Worm (Caenorhabditis elegans): Measurements from ENCODE around the gene aars-1.
A peak's percentile ranks its signal among the peaks of the same experiment; 100 is the strongest.

The aars-1 gene

DNA sequence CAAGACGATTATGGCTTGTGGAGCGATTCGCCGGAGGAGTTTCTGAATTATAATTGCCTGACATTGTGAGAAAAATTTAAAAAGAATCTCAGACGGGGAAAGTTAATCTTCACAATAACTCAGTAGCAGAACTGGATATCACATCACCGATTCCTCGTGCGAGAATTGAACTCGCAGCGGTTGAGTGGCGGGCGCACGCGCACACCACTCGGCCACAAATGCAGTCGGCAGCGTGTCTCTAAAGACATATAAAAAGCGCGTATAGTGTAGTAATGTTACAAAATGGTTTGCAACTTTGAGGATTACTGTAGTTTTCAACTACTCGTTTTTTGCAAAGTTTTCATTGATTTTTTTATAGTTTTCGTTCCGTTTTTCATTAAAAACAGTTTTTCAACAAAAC lies 20.3 kb upstream of the aars-1 start (continued):
- TF ChIP-seq lin-11 (tag; optimal IDR thresholded peaks at IDR 0.05): peak; percentile 94
- TF ChIP-seq hlh-8 (tag; optimal IDR thresholded peaks at IDR 0.05): peak; percentile 88
- peak; percentile 95 for TF ChIP-seq ztf-16 (tag; optimal IDR thresholded peaks at IDR 0.05)
- peak; percentile 96 for TF ChIP-seq ref-2 (tag; optimal IDR thresholded peaks at IDR 0.05)
- TF ChIP-seq K09A11.1 (tag; optimal IDR thresholded peaks at IDR 0.05; ENCODE audit: insufficient read depth): peak; percentile 84
- TF ChIP-seq T23F11.4 (GFP tag; optimal IDR thresholded peaks at IDR 0.05): peak; percentile 94
- TF ChIP-seq dmd-4 (tag; optimal IDR thresholded peaks at IDR 0.05; ENCODE audit: borderline replicate concordance): peak; percentile 90
- peak; percentile 93 for TF ChIP-seq hlh-13 (GFP tag; optimal IDR thresholded peaks at IDR 0.05)
- TF ChIP-seq che-1 (tag; optimal IDR thresholded peaks at IDR 0.05): peak; percentile 96
- TF ChIP-seq sdc-2 (tag; optimal IDR thresholded peaks at IDR 0.05): peak; percentile 86
- TF ChIP-seq nhr-232 (tag; optimal IDR thresholded peaks at IDR 0.05): peak; percentile 94
- peak; percentile 72 for TF ChIP-seq ceh-30 (tag; optimal IDR thresholded peaks at IDR 0.05)
- peak; percentile 96 for TF ChIP-seq ceh-34 (tag; optimal IDR thresholded peaks at IDR 0.05)
- peak; percentile 53 for TF ChIP-seq elt-4 (tag; optimal IDR thresholded peaks at IDR 0.05)
- TF ChIP-seq ama-1 (optimal IDR thresholded peaks at IDR 0.05): no peak
- peak; percentile 96 for TF ChIP-seq C38D4.7 (GFP tag; optimal IDR thresholded peaks at IDR 0.05)
- TF ChIP-seq unc-3 (GFP tag; conservative IDR thresholded peaks at IDR 0.05): peak; percentile 91
- TF ChIP-seq unc-3 (tag; optimal IDR thresholded peaks at IDR 0.05): peak; percentile 92
- TF ChIP-seq syd-9 (tag; optimal IDR thresholded peaks at IDR 0.05): peak; percentile 97
- peak; percentile 87 for TF ChIP-seq sox-2 (GFP tag; IDR thresholded peaks at IDR 0.05)
- TF ChIP-seq fkh-10 (GFP tag; optimal IDR thresholded peaks at IDR 0.05): no peak
- TF ChIP-seq pha-2 (tag; optimal IDR thresholded peaks at IDR 0.05): peak; percentile 94
- peak; percentile 97 for TF ChIP-seq ceh-24 (tag; optimal IDR thresholded peaks at IDR 0.05)
- TF ChIP-seq pqm-1 (tag; optimal IDR thresholded peaks at IDR 0.05): peak; percentile 83
- peak; percentile 98 for TF ChIP-seq Y22D7AL.16 (tag; optimal IDR thresholded peaks at IDR 0.05)
- peak; percentile 91 for TF ChIP-seq ceh-18 (tag; optimal IDR thresholded peaks at IDR 0.05)
- no peak for TF ChIP-seq pha-4 (tag; optimal IDR thresholded peaks at IDR 0.05)
- TF ChIP-seq hlh-6 (tag; optimal IDR thresholded peaks at IDR 0.05): peak; percentile 96
- peak; percentile 89 for TF ChIP-seq ahr-1 (tag; optimal IDR thresholded peaks at IDR 0.05)
- TF ChIP-seq zip-5 (tag; optimal IDR thresholded peaks at IDR 0.05): peak; percentile 84
- TF ChIP-seq pax-1 (tag; optimal IDR thresholded peaks at IDR 0.05): no peak

DNA sequence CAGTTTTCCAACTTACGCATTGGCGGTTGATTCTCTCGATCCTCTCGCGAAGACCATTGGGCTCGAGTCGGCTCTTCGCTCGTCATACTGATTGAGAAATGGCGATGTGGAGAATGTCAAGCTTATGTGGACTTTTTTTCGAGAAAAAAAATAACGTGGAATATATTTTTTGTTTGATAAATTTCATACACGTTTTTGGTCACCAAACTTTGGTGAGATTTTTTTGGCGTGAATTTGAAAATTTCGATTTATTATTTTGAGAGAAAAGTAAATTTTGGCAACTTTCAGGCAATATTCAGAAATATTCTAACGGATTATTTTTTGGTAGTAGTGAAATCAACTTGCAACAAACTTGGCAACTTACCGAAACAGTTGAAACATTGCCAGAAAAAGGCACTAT lies 14.8 kb upstream of the aars-1 start, which contains the start of gene W02B12.12:
Gene W02B12.12, minus strand, starts transcription at position 101 of the 400 bp plus-strand sequence.
- TF ChIP-seq lin-11 (tag; optimal IDR thresholded peaks at IDR 0.05) (no peak), ceh-22 (tag; optimal IDR thresholded peaks at IDR 0.05) (no peak), ceh-6 (GFP tag; optimal IDR thresholded peaks at IDR 0.05) (no peak), unc-86 (tag; optimal IDR thresholded peaks at IDR 0.05) (no peak), pat-9 (tag; optimal IDR thresholded peaks at IDR 0.05) (no peak), F13H6.1 (tag; optimal IDR thresholded peaks at IDR 0.05) (no peak), ceh-18 (tag; optimal IDR thresholded peaks at IDR 0.05) (no peak), pqm-1 (tag; optimal IDR thresholded peaks at IDR 0.05) (no peak), unc-55 (GFP tag; optimal IDR thresholded peaks at IDR 0.05) (no peak), ceh-48 (tag; optimal IDR thresholded peaks at IDR 0.05) (no peak), ahr-1 (tag; optimal IDR thresholded peaks at IDR 0.05) (no peak), hlh-6 (tag; optimal IDR thresholded peaks at IDR 0.05) (no peak), ztf-16 (tag; optimal IDR thresholded peaks at IDR 0.05) (no peak), C38D4.7 (GFP tag; optimal IDR thresholded peaks at IDR 0.05) (no peak), eyg-1 (tag; optimal IDR thresholded peaks at IDR 0.05) (no peak), tbx-7 (tag; optimal IDR thresholded peaks at IDR 0.05) (no peak), ttx-3 (tag; optimal IDR thresholded peaks at IDR 0.05) (no peak), pha-4 (tag; optimal IDR thresholded peaks at IDR 0.05) (no peak), sdc-2 (tag; optimal IDR thresholded peaks at IDR 0.05) (no peak)

DNA sequence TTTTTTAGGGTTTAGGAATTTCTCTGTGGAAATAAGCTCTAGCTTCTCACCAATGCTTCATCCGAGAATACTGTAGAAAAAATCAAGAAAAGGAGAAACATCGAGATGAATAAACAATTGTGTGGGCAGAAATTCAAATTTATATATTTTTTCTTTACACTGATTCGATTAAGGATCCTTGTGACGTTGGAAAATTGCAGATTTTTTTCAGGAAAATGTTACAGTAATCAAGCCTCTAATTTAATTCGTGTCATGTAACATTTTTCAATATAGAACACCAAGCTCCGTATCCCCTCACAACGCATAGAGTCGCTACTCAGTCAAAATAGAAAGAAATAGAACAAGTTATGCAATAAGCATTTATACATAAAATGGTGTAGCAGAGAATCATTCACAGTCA lies 12.1 kb upstream of the aars-1 start, which contains the start of gene W02B12.16:
Gene W02B12.16, minus strand, starts transcription at position 101 of the 400 bp plus-strand sequence.
- TF ChIP-seq madf-2 (tag; optimal IDR thresholded peaks at IDR 0.05) (no peak), unc-3 (GFP tag; conservative IDR thresholded peaks at IDR 0.05) (no peak), unc-3 (tag; optimal IDR thresholded peaks at IDR 0.05) (no peak), dve-1 (tag; optimal IDR thresholded peaks at IDR 0.05) (no peak), sdc-2 (tag; optimal IDR thresholded peaks at IDR 0.05) (no peak), pha-4 (tag; optimal IDR thresholded peaks at IDR 0.05) (no peak), K02D7.2 (tag; optimal IDR thresholded peaks at IDR 0.05) (no peak), zip-5 (tag; optimal IDR thresholded peaks at IDR 0.05) (no peak), sox-2 (GFP tag; IDR thresholded peaks at IDR 0.05) (no peak), lim-6 (tag; optimal IDR thresholded peaks at IDR 0.05) (no peak), ceh-9 (tag; optimal IDR thresholded peaks at IDR 0.05) (no peak), T23F11.4 (GFP tag; optimal IDR thresholded peaks at IDR 0.05) (no peak), F13H6.1 (tag; optimal IDR thresholded peaks at IDR 0.05) (no peak), nhr-232 (tag; optimal IDR thresholded peaks at IDR 0.05) (no peak), hlh-8 (tag; optimal IDR thresholded peaks at IDR 0.05) (no peak), ceh-34 (tag; optimal IDR thresholded peaks at IDR 0.05) (no peak), sox-4 (tag; optimal IDR thresholded peaks at IDR 0.05) (no peak)
